Worm (Caenorhabditis elegans) whole organism, L4/young adult: ENCODE data around the gene C41G6.12.

ENCODE experiments used
- W03F9.2 ChIP-seq: fragments of 150-350 bp; optimal IDR thresholded peaks from 2 replicates; lab custom pipeline; 2014; ENCODE audit warnings: missing biosample characterization, missing genetic modification characterization
- dao-5 ChIP-seq: sonication (generic microtip); optimal IDR thresholded peaks from 2 replicates; lab custom pipeline; 2016; ENCODE audit warnings: missing genotype, missing genetic modification characterization, moderate library complexity, missing compliant biosample characterization
- him-1 ChIP-seq: sonication (generic microtip); optimal IDR thresholded peaks from 2 replicates; lab custom pipeline; 2016; ENCODE audit warnings: missing genotype, missing genetic modification reagents, missing genetic modification characterization, missing compliant biosample characterization

The C41G6.12 gene

DNA sequence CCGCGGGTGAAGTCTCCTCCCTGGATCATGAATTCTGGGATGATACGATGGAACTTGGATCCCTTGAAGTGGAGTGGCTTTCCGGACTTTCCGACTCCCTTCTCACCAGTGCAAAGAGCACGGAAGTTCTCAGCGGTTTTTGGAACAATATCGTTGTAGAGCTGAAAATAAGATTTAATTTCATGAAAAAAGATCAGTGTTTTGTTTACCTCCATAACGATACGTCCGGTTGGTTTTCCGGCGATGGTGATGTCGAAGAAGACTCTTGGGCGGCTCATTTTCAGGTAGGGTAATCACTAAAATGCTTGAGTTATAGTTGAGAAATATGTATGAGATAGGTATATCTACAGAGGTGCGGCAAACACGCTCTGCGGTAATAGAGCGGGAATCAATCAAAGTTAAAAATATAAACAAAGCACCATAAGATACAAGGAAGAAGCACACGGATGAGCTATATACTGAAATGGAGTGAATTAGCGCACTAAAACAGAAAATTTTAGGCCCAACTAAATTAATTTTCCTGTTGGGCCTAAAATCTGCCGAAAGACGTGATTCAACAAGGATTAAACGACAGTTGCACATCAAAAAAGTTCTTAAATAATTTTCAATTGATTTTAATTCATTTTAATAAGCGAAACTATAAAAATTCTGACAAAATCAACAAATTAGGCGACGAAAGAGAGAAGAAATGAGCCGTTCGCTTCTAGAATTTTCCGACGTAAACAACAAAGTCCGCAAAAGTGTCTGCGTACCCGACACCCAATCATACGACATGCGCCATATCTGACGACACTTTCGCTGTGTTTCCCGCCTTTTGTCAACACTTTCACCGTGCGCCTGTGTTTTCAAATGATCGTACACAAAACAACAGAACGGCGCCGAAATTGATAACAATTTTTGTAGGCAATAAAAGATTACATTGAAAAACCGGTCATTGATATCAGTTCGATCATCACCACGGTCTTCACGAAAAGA, 20.2 kb downstream of the C41G6.12 start, which contains the start of the genes cyn-7 and bath-36:
Gene cyn-7, minus strand, starts transcription at position 296 of the 975 bp plus-strand sequence.
Gene bath-36, plus strand, starts transcription at position 806 of the 975 bp plus-strand sequence.
- TF ChIP-seq him-1 (tag; lab: Kevin White, UChicago), result no peak
- TF ChIP-seq W03F9.2, result peak; percentile 51
- no peak for TF ChIP-seq dao-5

DNA sequence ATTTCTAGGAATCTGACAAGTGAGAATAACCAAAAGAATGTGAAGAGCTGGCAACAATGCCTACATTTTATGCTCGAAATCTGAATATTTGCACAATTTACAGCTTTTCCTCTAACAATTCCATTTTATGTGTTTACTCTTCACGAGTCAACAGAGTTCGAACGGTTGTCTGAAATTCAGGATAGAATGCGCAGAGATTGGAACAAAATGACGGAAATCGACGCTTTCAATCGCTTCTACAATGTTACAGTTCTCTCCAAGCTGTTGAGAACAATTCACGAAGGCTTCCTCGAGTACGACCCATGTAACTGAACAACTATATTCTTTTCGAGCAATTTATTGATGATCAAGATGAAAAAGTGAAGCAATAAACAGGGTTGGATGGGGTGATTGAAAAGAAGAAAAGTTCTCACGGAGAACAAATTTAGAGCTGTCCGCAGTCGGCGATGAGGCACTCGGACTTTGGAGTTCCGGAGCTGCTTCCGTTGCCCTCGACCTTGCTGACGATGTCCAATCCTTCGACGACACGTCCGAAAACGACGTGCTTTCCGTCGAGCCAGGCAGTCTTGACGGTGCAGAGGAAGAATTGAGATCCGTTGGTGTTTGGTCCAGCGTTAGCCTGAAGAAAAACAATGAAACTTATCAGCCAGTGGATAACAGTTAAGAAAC, 21.2 kb downstream of the C41G6.12 start, which contains the start of gene Y75B12B.3:
Gene Y75B12B.3, minus strand, starts transcription at position 21 of the 669 bp plus-strand sequence.
- TF ChIP-seq dao-5, result no peak
- no peak for TF ChIP-seq him-1 (tag; lab: Kevin White, UChicago)
- TF ChIP-seq W03F9.2, result no peak

DNA sequence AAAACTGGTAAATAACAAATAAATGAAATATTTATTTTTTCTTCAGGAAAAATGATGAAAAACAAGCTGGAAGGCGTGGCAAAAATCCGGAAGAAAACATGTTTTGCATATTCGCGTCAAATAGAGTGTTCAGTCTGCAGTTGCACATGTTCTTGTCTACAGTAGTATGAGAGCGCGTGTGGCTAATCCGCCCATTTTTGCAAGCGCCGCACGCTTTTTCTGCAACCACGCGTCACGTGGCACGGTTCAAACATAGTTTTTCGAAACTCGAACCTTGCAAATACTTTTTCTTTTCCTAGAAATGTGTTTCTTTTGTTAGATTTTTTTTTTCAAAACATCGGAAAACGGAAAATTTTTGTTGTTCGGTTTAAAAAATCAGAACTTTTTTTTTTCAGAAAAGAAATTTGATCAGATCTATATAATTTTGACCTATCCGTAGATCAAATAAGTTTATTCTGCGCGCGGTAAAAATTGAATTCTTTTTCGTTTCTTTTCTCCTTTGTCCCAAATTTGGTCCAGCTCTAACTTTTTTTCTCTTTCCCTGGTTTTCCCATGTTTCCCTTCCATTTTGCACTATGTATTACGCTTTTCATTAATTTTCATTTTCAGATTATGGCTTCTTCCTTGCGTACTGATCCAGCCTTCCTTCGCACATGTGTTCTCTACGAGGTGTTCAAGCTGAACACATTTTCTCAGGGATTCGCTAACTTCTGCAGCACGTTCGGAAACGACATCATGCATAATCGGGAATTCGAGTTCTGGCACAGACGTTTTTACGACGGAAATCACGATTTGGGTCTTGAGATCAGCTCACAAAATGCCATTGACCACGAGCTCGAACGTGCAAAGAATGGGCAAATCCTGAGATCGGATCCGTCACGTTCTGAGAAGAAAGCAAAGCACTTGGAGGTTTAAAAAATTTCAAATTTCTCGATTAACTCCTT, 23.2 kb downstream of the C41G6.12 start, which contains the start of gene Y75B12B.1:
Gene Y75B12B.1, plus strand, starts transcription at position 603 of the 944 bp plus-strand sequence.
- TF ChIP-seq W03F9.2 (peak; percentile 52), him-1 (tag; lab: Kevin White, UChicago) (no peak), dao-5 (no peak)

DNA sequence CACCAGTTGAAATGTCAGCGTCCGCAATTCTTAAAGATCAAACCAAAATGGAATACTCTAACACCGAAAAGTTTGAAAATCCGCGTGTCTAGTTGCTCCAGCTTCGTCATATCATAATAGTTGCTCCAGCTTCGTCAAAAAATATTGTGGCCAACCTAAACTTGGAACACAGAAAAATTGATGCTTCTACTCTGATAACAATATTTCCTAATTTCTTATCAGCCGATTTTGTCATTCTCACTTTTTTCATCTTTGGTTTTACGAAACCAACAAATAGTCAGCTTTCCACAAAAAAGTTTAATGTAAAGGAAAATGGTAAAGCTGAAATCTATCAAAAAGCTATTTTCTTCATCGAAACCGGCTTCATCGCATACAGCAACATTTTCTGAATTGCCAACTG, 25.2 kb downstream of the C41G6.12 start, which contains the start of gene fbxa-84:
Gene fbxa-84, plus strand, starts transcription at position 34 of the 400 bp plus-strand sequence.
- TF ChIP-seq him-1 (tag; lab: Kevin White, UChicago) (no peak), dao-5 (no peak), W03F9.2 (no peak)

DNA sequence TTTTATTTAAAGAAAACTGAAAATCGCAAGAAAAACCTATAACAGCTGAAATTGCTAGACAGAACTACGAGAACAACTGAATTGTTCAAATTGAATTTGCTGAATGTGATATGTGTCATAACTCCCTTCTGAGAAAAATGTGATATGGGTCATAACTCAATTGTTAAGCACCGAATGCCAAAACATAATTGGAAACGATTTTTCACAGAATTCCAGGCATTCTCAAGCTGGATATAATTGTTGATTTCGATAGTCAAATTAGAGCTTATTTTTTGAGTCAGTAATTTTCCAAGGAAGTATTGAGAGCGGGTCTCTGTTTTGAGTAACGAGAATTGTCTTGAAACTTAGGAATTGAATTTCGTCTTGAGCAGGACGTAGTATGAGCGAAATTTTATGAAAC, 25.7 kb downstream of the C41G6.12 start:
- TF ChIP-seq W03F9.2, result no peak
- no peak for TF ChIP-seq him-1 (tag; lab: Kevin White, UChicago)
- no peak for TF ChIP-seq dao-5

DNA sequence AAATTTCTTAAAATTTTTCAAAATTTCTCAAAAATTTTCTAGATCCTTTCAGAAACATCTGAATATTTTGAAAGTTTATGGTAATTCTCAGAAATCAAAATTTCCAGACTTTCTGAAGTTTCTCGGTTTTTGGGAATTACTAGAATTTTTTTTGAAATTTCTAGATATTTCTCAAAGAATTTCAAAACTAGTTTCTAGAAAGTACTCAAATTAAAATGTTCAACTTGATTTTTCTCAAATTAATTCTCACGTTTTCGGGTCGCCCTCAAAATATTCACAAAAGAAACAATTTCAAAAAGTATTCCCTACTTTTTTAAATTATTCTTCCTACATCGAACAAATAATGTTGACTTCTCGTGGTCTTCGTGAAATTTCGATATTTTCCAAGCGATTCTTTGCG, 27.8 kb downstream of the C41G6.12 start, which contains the start of gene T09F5.10:
Gene T09F5.10, plus strand, starts transcription at position 301 of the 400 bp plus-strand sequence.
- TF ChIP-seq dao-5 (no peak), him-1 (tag; lab: Kevin White, UChicago) (no peak), W03F9.2 (no peak)

DNA sequence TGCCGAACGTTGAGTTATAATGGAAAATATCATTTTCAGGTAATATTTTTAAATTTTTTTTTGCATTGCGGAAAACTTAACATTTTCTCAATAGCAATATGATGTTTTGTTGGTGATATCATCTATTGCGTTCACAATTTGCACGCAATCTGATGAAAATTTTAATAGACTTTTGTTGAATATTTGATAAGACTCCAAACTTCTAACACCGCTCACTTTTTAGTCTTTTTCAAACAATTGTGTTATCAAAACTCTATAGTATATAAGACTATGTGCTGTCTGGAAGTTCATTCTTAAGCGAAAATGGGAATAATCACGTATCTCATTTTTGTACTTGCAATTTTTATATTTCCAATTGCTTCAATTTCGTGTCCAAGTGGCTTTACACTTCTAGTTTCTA, 32.1 kb downstream of the C41G6.12 start, which contains the start of gene clec-47:
Gene clec-47, plus strand, starts transcription at position 301 of the 400 bp plus-strand sequence.
- no peak for TF ChIP-seq dao-5
- TF ChIP-seq him-1 (tag; lab: Kevin White, UChicago), result no peak
- no peak for TF ChIP-seq W03F9.2

DNA sequence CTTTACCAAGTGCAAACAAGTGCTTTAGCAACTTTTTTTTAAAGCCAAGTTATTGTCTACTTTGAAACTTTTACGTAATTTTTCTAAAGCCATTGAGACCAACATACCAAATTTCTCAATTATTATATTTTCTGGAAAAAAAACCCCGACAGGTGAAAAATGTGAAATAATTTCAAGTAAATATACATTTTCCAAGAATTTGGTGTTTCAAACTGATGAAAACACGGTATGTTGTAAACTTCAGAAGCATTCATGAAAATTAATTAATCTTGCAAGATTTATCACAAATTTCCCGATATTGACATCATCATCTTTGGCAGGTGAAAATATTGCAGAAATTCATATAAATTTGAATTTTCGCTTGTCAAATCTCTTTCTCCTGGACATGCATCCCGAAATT, 44.9 kb downstream of the C41G6.12 start, which contains the start of gene srz-11:
Gene srz-11, plus strand, starts transcription at position 386 of the 400 bp plus-strand sequence.
- no peak for TF ChIP-seq dao-5
- TF ChIP-seq W03F9.2, result no peak
- no peak for TF ChIP-seq him-1 (tag; lab: Kevin White, UChicago)

DNA sequence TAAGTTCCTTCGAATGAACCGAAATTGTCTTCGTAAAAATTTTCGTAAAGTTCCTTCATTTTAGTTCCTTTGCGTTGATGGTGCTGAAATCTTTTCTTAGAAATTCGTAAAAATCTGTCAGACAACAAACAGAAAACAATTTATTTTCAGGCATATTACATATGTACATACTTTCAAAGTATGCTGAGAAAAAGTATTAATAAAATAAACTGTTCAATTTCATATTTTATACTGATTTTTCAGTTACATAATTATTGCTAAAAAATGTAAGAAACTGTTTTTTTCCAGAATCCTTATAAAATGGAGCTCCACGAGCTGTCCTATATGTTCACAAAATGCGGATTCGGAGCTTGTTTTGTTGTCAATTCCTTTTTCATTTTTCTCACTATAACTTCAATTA, 48.9 kb downstream of the C41G6.12 start, which contains the start of gene str-45:
Gene str-45, plus strand, starts transcription at position 301 of the 400 bp plus-strand sequence.
- TF ChIP-seq dao-5 (no peak), W03F9.2 (no peak), him-1 (tag; lab: Kevin White, UChicago) (no peak)
